Fruit fly (Drosophila melanogaster) whole organism, embryonic: ENCODE measurements around the gene Sec23.

Experiments used
- Atf-2 ChIP-seq: fragments of 200-800 bp; sonication (Bioruptor generic); optimal IDR thresholded peaks from 2 replicates; lab custom pipeline; 2016; ENCODE audit warnings: missing biosample characterization, missing genetic modification characterization
- CG10654 ChIP-seq: fragments of 200-800 bp; sonication (Bioruptor generic); optimal IDR thresholded peaks from 2 replicates; lab custom pipeline; 2016; ENCODE audit warnings: missing biosample characterization, missing genetic modification characterization
- CG10979 ChIP-seq: fragments of 200-800 bp; sonication (Bioruptor generic); optimal IDR thresholded peaks from 2 replicates; lab custom pipeline; 2018; ENCODE audit warnings: missing biosample characterization, mild to moderate bottlenecking, missing genetic modification characterization, moderate library complexity
- CG12942 ChIP-seq: fragments of 200-800 bp; sonication (Bioruptor generic); optimal IDR thresholded peaks from 3 replicates; lab custom pipeline; 2016; ENCODE audit warnings: missing biosample characterization, missing genetic modification characterization
- CG15696 ChIP-seq: fragments of 200-800 bp; sonication (Bioruptor generic); optimal IDR thresholded peaks from 2 replicates; lab custom pipeline; 2019; ENCODE audit warnings: missing biosample characterization, mild to moderate bottlenecking, missing genetic modification characterization, moderate library complexity
- CG17186 ChIP-seq: fragments of 200-800 bp; sonication (Bioruptor generic); optimal IDR thresholded peaks from 3 replicates; lab custom pipeline; 2017; ENCODE audit warnings: missing biosample characterization, missing genetic modification reagents, missing genetic modification characterization
- CG17361 ChIP-seq: fragments of 200-800 bp; sonication (Bioruptor generic); IDR thresholded peaks from 3 replicates; pipeline ENCODE4 v1.3.6; 2022; ENCODE audit warnings: missing biosample characterization, missing genetic modification characterization
- CG17612 ChIP-seq: fragments of 200-800 bp; sonication (Bioruptor generic); IDR thresholded peaks from 2 replicates; pipeline ENCODE4 v1.3.6; 2022; ENCODE audit warnings: missing biosample characterization, missing genetic modification characterization
- CG18262 ChIP-seq: fragments of 200-800 bp; optimal IDR thresholded peaks from 3 replicates; lab custom pipeline; 2019; ENCODE audit warnings: missing biosample characterization, mild to moderate bottlenecking, missing genetic modification characterization, moderate library complexity
- CG2120 ChIP-seq: fragments of 200-800 bp; sonication (Bioruptor generic); optimal IDR thresholded peaks from 3 replicates; lab custom pipeline; 2016; ENCODE audit warnings: missing biosample characterization, missing genetic modification characterization
- CG2712 ChIP-seq: fragments of 200-800 bp; optimal IDR thresholded peaks from 3 replicates; lab custom pipeline; 2019; ENCODE audit warnings: missing biosample characterization, mild to moderate bottlenecking, missing genetic modification characterization, moderate library complexity
- CG2889 ChIP-seq: fragments of 200-800 bp; sonication (Bioruptor generic); IDR thresholded peaks from 3 replicates; pipeline ENCODE4 v1.3.6; 2022; ENCODE audit warnings: missing biosample characterization, missing genetic modification characterization
- CG31365 ChIP-seq: fragments of 200-800 bp; sonication (Bioruptor generic); optimal IDR thresholded peaks from 2 replicates; lab custom pipeline; 2018; ENCODE audit warnings: missing biosample characterization, mild to moderate bottlenecking, missing genetic modification characterization
- CG33557 ChIP-seq: fragments of 200-800 bp; sonication (Bioruptor generic); optimal IDR thresholded peaks from 2 replicates; lab custom pipeline; 2019; ENCODE audit warnings: missing biosample characterization, mild to moderate bottlenecking, missing genetic modification characterization, moderate library complexity
- CG43689 ChIP-seq: fragments of 200-800 bp; sonication (Bioruptor generic); IDR thresholded peaks from 2 replicates; pipeline ENCODE4 v1.3.6; 2022; ENCODE audit warnings: missing biosample characterization, missing genetic modification characterization
- CG5245 ChIP-seq: fragments of 200-800 bp; sonication (Bioruptor generic); optimal IDR thresholded peaks from 3 replicates; lab custom pipeline; 2016; ENCODE audit warnings: missing biosample characterization, missing genetic modification characterization
- CG6272 ChIP-seq: fragments of 200-800 bp; sonication (Bioruptor generic); IDR thresholded peaks from 2 replicates; pipeline ENCODE4 v1.3.6; 2022; ENCODE audit warnings: missing biosample characterization, missing genetic modification characterization
- CG6813 ChIP-seq: fragments of 200-800 bp; sonication (Bioruptor generic); optimal IDR thresholded peaks from 2 replicates; lab custom pipeline; 2017; ENCODE audit warnings: missing biosample characterization, missing genetic modification characterization, mild to moderate bottlenecking, moderate library complexity, missing genetic modification reagents
- CG7271 ChIP-seq: fragments of 200-800 bp; sonication (Bioruptor generic); optimal IDR thresholded peaks from 2 replicates; lab custom pipeline; 2018; ENCODE audit warnings: missing biosample characterization, mild to moderate bottlenecking, missing genetic modification characterization, moderate library complexity
- CG7556 ChIP-seq: fragments of 200-800 bp; sonication (Bioruptor generic); optimal IDR thresholded peaks from 2 replicates; lab custom pipeline; 2017; ENCODE audit warnings: missing biosample characterization, mild to moderate bottlenecking, missing genetic modification characterization
- CG8944 ChIP-seq: fragments of 200-800 bp; sonication (Bioruptor generic); optimal IDR thresholded peaks from 3 replicates; lab custom pipeline; 2016; ENCODE audit warnings: missing biosample characterization, missing genetic modification characterization
- CG9727 ChIP-seq: fragments of 200-800 bp; sonication (Bioruptor generic); optimal IDR thresholded peaks from 3 replicates; lab custom pipeline; 2017; ENCODE audit warnings: missing biosample characterization, mild to moderate bottlenecking, missing genetic modification characterization
- Chrac-16 ChIP-seq: fragments of 200-800 bp; sonication (Bioruptor generic); optimal IDR thresholded peaks from 3 replicates; lab custom pipeline; 2016; ENCODE audit warnings: missing biosample characterization, missing genetic modification characterization
- D19B ChIP-seq: fragments of 200-800 bp; sonication (Bioruptor generic); optimal IDR thresholded peaks from 2 replicates; lab custom pipeline; 2017; ENCODE audit warnings: missing biosample characterization, mild to moderate bottlenecking, missing genetic modification characterization
- Gug ChIP-seq: fragments of 200-800 bp; sonication (Bioruptor generic); IDR thresholded peaks from 4 replicates; pipeline ENCODE4 v1.3.6; 2022; ENCODE audit warnings: missing biosample characterization, missing genetic modification characterization
- HHEX ChIP-seq: fragments of 200-800 bp; sonication (Bioruptor generic); optimal IDR thresholded peaks from 3 replicates; lab custom pipeline; 2017; ENCODE audit warnings: missing biosample characterization, mild to moderate bottlenecking, missing genetic modification characterization, missing genetic modification reagents
- Kr ChIP-seq: fragments of 200-800 bp; sonication (Bioruptor generic); optimal IDR thresholded peaks from 2 replicates; lab custom pipeline; 2017; ENCODE audit warnings: missing biosample characterization, mild to moderate bottlenecking, missing genetic modification characterization
- Max ChIP-seq: fragments of 200-800 bp; sonication (Bioruptor generic); optimal IDR thresholded peaks from 2 replicates; lab custom pipeline; 2016; ENCODE audit warnings: missing biosample characterization, mild to moderate bottlenecking, missing genetic modification characterization
- Mrtf ChIP-seq: fragments of 200-800 bp; sonication (Bioruptor generic); IDR thresholded peaks from 3 replicates; pipeline ENCODE4 v1.3.6; 2022; ENCODE audit warnings: missing biosample characterization, missing genetic modification characterization
- Spps ChIP-seq: fragments of 200-800 bp; sonication (Bioruptor generic); optimal IDR thresholded peaks from 2 replicates; lab custom pipeline; 2018; ENCODE audit warnings: missing biosample characterization, mild to moderate bottlenecking, missing genetic modification characterization
- Xrp1 ChIP-seq: fragments of 200-800 bp; sonication (Bioruptor generic); IDR thresholded peaks from 2 replicates; pipeline ENCODE4 v1.3.6; 2022; ENCODE audit warnings: missing biosample characterization, missing genetic modification characterization
- ab ChIP-seq: fragments of 200-800 bp; sonication (Bioruptor generic); optimal IDR thresholded peaks from 2 replicates; lab custom pipeline; 2016; ENCODE audit warnings: missing biosample characterization, missing genetic modification characterization
- aop ChIP-seq: fragments of 200-800 bp; sonication (Bioruptor generic); IDR thresholded peaks from 2 replicates; pipeline ENCODE4 v1.3.6; 2022; ENCODE audit warnings: missing biosample characterization, missing genetic modification characterization
- bcd ChIP-seq: fragments of 200-800 bp; sonication (Bioruptor generic); optimal IDR thresholded peaks from 2 replicates; lab custom pipeline; 2017; ENCODE audit warnings: missing biosample characterization, mild to moderate bottlenecking, missing genetic modification characterization
- cg ChIP-seq: fragments of 200-800 bp; sonication (Bioruptor generic); optimal IDR thresholded peaks from 3 replicates; lab custom pipeline; 2019; ENCODE audit warnings: missing biosample characterization, mild to moderate bottlenecking, missing genetic modification characterization, moderate library complexity
- chn ChIP-seq: fragments of 200-800 bp; sonication (Bioruptor generic); optimal IDR thresholded peaks from 2 replicates; lab custom pipeline; 2016; ENCODE audit warnings: missing biosample characterization, missing genetic modification characterization
- cwo ChIP-seq: fragments of 200-800 bp; sonication (Bioruptor generic); optimal IDR thresholded peaks from 3 replicates; lab custom pipeline; 2017; ENCODE audit warnings: missing biosample characterization, missing genetic modification characterization, mild to moderate bottlenecking, moderate library complexity, missing genetic modification reagents
- dysf ChIP-seq: fragments of 200-800 bp; sonication (Bioruptor generic); IDR thresholded peaks from 3 replicates; pipeline ENCODE4 v1.3.6; 2022; ENCODE audit warnings: missing biosample characterization, missing genetic modification characterization
- fd96Cb ChIP-seq: fragments of 200-800 bp; sonication (Bioruptor generic); optimal IDR thresholded peaks from 2 replicates; lab custom pipeline; 2018; ENCODE audit warnings: missing biosample characterization, mild to moderate bottlenecking, missing genetic modification characterization, moderate library complexity
- gro ChIP-seq: fragments of 200-800 bp; sonication (Bioruptor generic); optimal IDR thresholded peaks from 2 replicates; lab custom pipeline; 2016; ENCODE audit warnings: missing biosample characterization, missing genetic modification characterization
- odd ChIP-seq: fragments of 200-800 bp; sonication (Bioruptor generic); optimal IDR thresholded peaks from 2 replicates; lab custom pipeline; 2017; ENCODE audit warnings: missing biosample characterization, mild to moderate bottlenecking, missing genetic modification characterization
- otp ChIP-seq: fragments of 200-800 bp; sonication (Bioruptor generic); IDR thresholded peaks from 3 replicates; pipeline ENCODE4, ENCODE4 v1.3.6; 2022; ENCODE audit warnings: missing biosample characterization, missing genetic modification characterization
- p53 ChIP-seq: fragments of 200-800 bp; sonication (Bioruptor generic); optimal IDR thresholded peaks from 2 replicates; lab custom pipeline; 2016; ENCODE audit warnings: missing biosample characterization, missing genetic modification characterization
- peb ChIP-seq: fragments of 200-800 bp; sonication (Bioruptor generic); IDR thresholded peaks from 2 replicates; pipeline ENCODE4 v1.3.6; 2022; ENCODE audit warnings: missing biosample characterization, missing genetic modification characterization
- pzg ChIP-seq: fragments of 200-800 bp; sonication (Bioruptor generic); optimal IDR thresholded peaks from 3 replicates; lab custom pipeline; 2018; ENCODE audit warnings: missing biosample characterization, mild to moderate bottlenecking, missing genetic modification characterization, moderate library complexity
- slou ChIP-seq: fragments of 200-800 bp; sonication (Bioruptor generic); optimal IDR thresholded peaks from 3 replicates; lab custom pipeline; 2016; ENCODE audit warnings: missing biosample characterization, missing genetic modification characterization
- tap ChIP-seq: fragments of 200-800 bp; optimal IDR thresholded peaks from 3 replicates; lab custom pipeline; 2019; ENCODE audit warnings: missing biosample characterization, mild to moderate bottlenecking, missing genetic modification characterization, moderate library complexity
- tin ChIP-seq: fragments of 200-800 bp; sonication (Bioruptor generic); optimal IDR thresholded peaks from 3 replicates; lab custom pipeline; 2016; ENCODE audit warnings: missing biosample characterization, missing genetic modification characterization
- zfh1 ChIP-seq: fragments of 200-800 bp; sonication (Bioruptor generic); IDR thresholded peaks from 3 replicates; pipeline ENCODE4 v1.3.6; 2022; ENCODE audit warnings: missing biosample characterization, missing genetic modification characterization

Sec23 gene

DNA sequence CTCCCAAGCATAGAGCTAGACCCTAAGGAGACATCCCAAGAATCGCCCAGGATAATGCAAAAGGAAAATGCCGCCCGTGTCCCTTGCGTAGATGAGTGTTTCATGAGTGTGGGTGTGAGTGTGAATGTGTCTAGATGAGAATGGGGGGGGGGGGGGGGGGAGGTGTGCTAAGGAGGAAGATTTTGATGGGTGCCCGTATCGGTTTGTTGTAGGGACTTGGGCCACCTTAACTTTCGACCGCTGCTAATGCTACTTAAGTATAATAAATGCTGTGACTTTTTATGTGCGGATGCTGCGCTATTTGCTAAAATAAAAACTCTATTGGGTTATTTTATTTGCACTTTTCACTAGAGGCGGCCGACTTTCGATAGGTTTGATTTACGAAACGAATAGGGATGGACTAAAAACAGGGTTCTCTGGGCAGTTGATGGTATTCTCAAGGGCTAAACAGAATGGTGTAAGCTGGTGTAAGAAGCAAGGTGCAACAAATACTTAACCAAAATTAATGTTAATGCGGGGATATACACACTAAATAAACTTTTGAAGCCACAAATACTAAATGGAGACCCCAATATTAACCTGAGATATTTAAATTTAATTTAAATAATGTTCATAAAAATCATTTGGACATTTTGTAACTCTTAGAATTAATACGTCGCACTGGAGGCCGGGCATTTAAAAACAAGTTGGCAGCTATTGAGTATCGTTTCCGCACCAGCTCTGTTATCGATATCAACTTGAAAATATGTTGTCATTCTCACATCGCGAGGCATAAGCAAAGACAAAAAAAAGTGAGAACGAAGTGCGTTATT lies 20.3 kb downstream of the Sec23 start, which contains the start of the genes Xe7 and Atg17 (continued):
- TF ChIP-seq Max (GFP tag; lab: Kevin White, UChicago), result peak; percentile 91
- TF ChIP-seq Spps (tag; lab: Kevin White, UChicago), result peak; percentile 54
- TF ChIP-seq dysf, result peak; percentile 94
- peak; percentile 90 for TF ChIP-seq CG12942 (GFP tag; lab: Kevin White, UChicago)
- TF ChIP-seq pzg, result peak; percentile 57
- peak; percentile 64 for TF ChIP-seq tap
- peak; percentile 90 for TF ChIP-seq CG33557 (GFP tag; lab: Kevin White, UChicago)
- TF ChIP-seq p53, result peak; percentile 11
- TF ChIP-seq tin (GFP tag; lab: Kevin White, UChicago), result peak; percentile 95
- TF ChIP-seq CG5245 (GFP tag; lab: Kevin White, UChicago), result peak; percentile 72
- peak; percentile 94 for TF ChIP-seq CG15696 (tag; lab: Kevin White, UChicago)
- peak; percentile 90 for TF ChIP-seq bcd (GFP tag; lab: Kevin White, UChicago)
- peak; percentile 83 for TF ChIP-seq CG7556 (GFP tag; lab: Kevin White, UChicago)
- peak; percentile 71 for TF ChIP-seq ab (GFP tag; lab: Kevin White, UChicago)
- TF ChIP-seq CG6813 (GFP tag; lab: Kevin White, UChicago), result peak; percentile 48
- peak; percentile 80 for TF ChIP-seq CG10979 (tag; lab: Kevin White, UChicago)
- peak; percentile 88 for TF ChIP-seq CG18262 (tag; lab: Kevin White, UChicago)
- peak; percentile 79 for TF ChIP-seq D19B (GFP tag; lab: Kevin White, UChicago)
- TF ChIP-seq CG9727, result peak; percentile 91
- TF ChIP-seq Mrtf (GFP tag; lab: Robert Waterston, UW), result peak; percentile 89; the same call in 2 of the 3 replicates
- peak; percentile 67; the same call in 1 of the 2 replicates for TF ChIP-seq CG43689 (GFP tag; lab: Robert Waterston, UW)
- peak; percentile 68 for TF ChIP-seq cwo (GFP tag; lab: Kevin White, UChicago)
- no peak for TF ChIP-seq aop
- TF ChIP-seq CG17186, result peak; percentile 66
- peak; percentile 97 for TF ChIP-seq CG2120 (GFP tag; lab: Kevin White, UChicago)
- TF ChIP-seq CG2712 (tag; lab: Kevin White, UChicago), result peak; percentile 91
- no peak for TF ChIP-seq Kr (GFP tag; lab: Kevin White, UChicago)
- TF ChIP-seq zfh1 (GFP tag; lab: Robert Waterston, UW), result peak; percentile 86
- peak; percentile 85 for TF ChIP-seq Atf-2
- TF ChIP-seq chn (GFP tag; lab: Kevin White, UChicago), result peak; percentile 92
- peak; percentile 73 for TF ChIP-seq cg (GFP tag; lab: Kevin White, UChicago)
- TF ChIP-seq CG17612 (GFP tag; lab: Robert Waterston, UW), result peak; percentile 83
- TF ChIP-seq CG2889 (GFP tag; lab: Robert Waterston, UW), result peak; percentile 91
- peak; percentile 93 for TF ChIP-seq fd96Cb (tag; lab: Kevin White, UChicago)
- TF ChIP-seq otp (GFP tag; lab: Robert Waterston, UW), result no peak; the same call in 2 of the 3 replicates
- TF ChIP-seq gro, result peak; percentile 78
- TF ChIP-seq Xrp1 (GFP tag; lab: Robert Waterston, UW), result peak; percentile 85
- peak; percentile 73 for TF ChIP-seq peb
- peak; percentile 91 for TF ChIP-seq CG10654 (GFP tag; lab: Kevin White, UChicago)
- TF ChIP-seq slou (GFP tag; lab: Kevin White, UChicago), result peak; percentile 90
- TF ChIP-seq CG8944 (GFP tag; lab: Kevin White, UChicago), result peak; percentile 92
- TF ChIP-seq odd, result peak; percentile 30
- peak; percentile 43 for TF ChIP-seq CG7271 (tag; lab: Kevin White, UChicago)
- TF ChIP-seq CG31365, result peak; percentile 32
- TF ChIP-seq CG6272 (GFP tag; lab: Robert Waterston, UW), result peak; percentile 95
- peak; percentile 97 for TF ChIP-seq CG17361 (GFP tag; lab: Robert Waterston, UW)
- peak; percentile 97 for TF ChIP-seq Gug (GFP tag; lab: Robert Waterston, UW)
- TF ChIP-seq HHEX, result peak; percentile 85
- TF ChIP-seq Chrac-16, result peak; percentile 96
